Worm (Caenorhabditis elegans): ENCODE measurements around the gene sysm-1.

Gene sysm-1

ce11 chrII:9057035-9057668, 25.8 kb downstream of the sysm-1 start, which contains the start of gene rpl-32:
Gene rpl-32 (minus strand): TSS chrII:9057085.
- peak; percentile 19 for TF ChIP-seq K12H6.12 (tag; optimal IDR thresholded peaks at IDR 0.05)
- no peak for TF ChIP-seq nfya-1 (tag; optimal IDR thresholded peaks at IDR 0.05; ENCODE audit: borderline replicate concordance, insufficient read depth)
- no peak for TF ChIP-seq ztf-25 (GFP tag; IDR thresholded peaks at IDR 0.05)
- TF ChIP-seq snpc-1.3 (tag; optimal IDR thresholded peaks at IDR 0.05; ENCODE audit: insufficient read depth) = peak; percentile 71
- no peak for TF ChIP-seq nfya-2 (GFP tag; IDR thresholded peaks at IDR 0.05)
- no peak for TF ChIP-seq snpc-1.1 (tag; optimal IDR thresholded peaks at IDR 0.05; ENCODE audit: insufficient read depth)
- no peak for TF ChIP-seq ceh-79 (tag; optimal IDR thresholded peaks at IDR 0.05)
- peak; percentile 91 for TF ChIP-seq attf-5 (GFP tag; optimal IDR thresholded peaks at IDR 0.05)
- TF ChIP-seq ceh-91 (GFP tag; IDR thresholded peaks at IDR 0.05) = peak; percentile 62
- peak; percentile 95 for TF ChIP-seq mcd-1 (GFP tag; IDR thresholded peaks at IDR 0.05)
- TF ChIP-seq ZK185.1 (tag; optimal IDR thresholded peaks at IDR 0.05; ENCODE audit: poor library complexity, severe bottlenecking) = peak; percentile 26
- peak; percentile 61 for TF ChIP-seq lin-40 (tag; optimal IDR thresholded peaks at IDR 0.05)
- TF ChIP-seq F39B2.1 (GFP tag; IDR thresholded peaks at IDR 0.05) = no peak
- TF ChIP-seq egl-44 (GFP tag; IDR thresholded peaks at IDR 0.05) = no peak
- TF ChIP-seq unc-62 (GFP tag; optimal IDR thresholded peaks at IDR 0.05) = no peak
- no peak for TF ChIP-seq nhr-90 (tag; optimal IDR thresholded peaks at IDR 0.05)
- no peak for TF ChIP-seq hlh-26 (GFP tag; conservative IDR thresholded peaks at IDR 0.05)
- TF ChIP-seq tbx-9 (tag; optimal IDR thresholded peaks at IDR 0.05; ENCODE audit: borderline replicate concordance) = no peak
- no peak for TF ChIP-seq F10E7.11 (tag; optimal IDR thresholded peaks at IDR 0.05)
- no peak for TF ChIP-seq ceh-40 (GFP tag; IDR thresholded peaks at IDR 0.05)
- TF ChIP-seq T26A5.8 (tag; optimal IDR thresholded peaks at IDR 0.05) = no peak
- TF ChIP-seq lin-54 (GFP tag; optimal IDR thresholded peaks at IDR 0.05) = peak; percentile 71
- TF ChIP-seq ztf-18 (tag; optimal IDR thresholded peaks at IDR 0.05) = no peak
- peak; percentile 58 for TF ChIP-seq efl-1 (GFP tag; optimal IDR thresholded peaks at IDR 0.05)
- TF ChIP-seq hrde-1 (tag; optimal IDR thresholded peaks at IDR 0.05; ENCODE audit: borderline replicate concordance) = no peak
- peak; percentile 61 for TF ChIP-seq madf-10 (tag; optimal IDR thresholded peaks at IDR 0.05)
- TF ChIP-seq lin-35 (GFP tag; optimal IDR thresholded peaks at IDR 0.05) = peak in 1 of 3 experiments; percentile 55
- TF ChIP-seq snpc-3.4 (tag; optimal IDR thresholded peaks at IDR 0.05) = no peak
- no peak for TF ChIP-seq attf-6 (GFP tag; IDR thresholded peaks at IDR 0.05)
- TF ChIP-seq F57C9.4 (tag; optimal IDR thresholded peaks at IDR 0.05) = no peak
- peak; percentile 91 for TF ChIP-seq hmg-1.2 (GFP tag; IDR thresholded peaks at IDR 0.05)
- TF ChIP-seq lsy-27 (tag; optimal IDR thresholded peaks at IDR 0.05; ENCODE audit: borderline replicate concordance, insufficient read depth) = no peak
- no peak for TF ChIP-seq ztf-3 (GFP tag; optimal IDR thresholded peaks at IDR 0.05)
- no peak for TF ChIP-seq let-526 (GFP tag; IDR thresholded peaks at IDR 0.05)
- TF ChIP-seq egl-18 (GFP tag; IDR thresholded peaks at IDR 0.05) = no peak
- peak; percentile 48 for TF ChIP-seq lsl-1 (GFP tag; optimal IDR thresholded peaks at IDR 0.05)
- TF ChIP-seq ztf-26 (tag; optimal IDR thresholded peaks at IDR 0.05) = no peak
- peak; percentile 52; the same call in 1 of the 2 replicates for TF ChIP-seq B0019.2 (GFP tag; conservative IDR thresholded peaks at IDR 0.05)
- TF ChIP-seq unc-130 (GFP tag; optimal IDR thresholded peaks at IDR 0.05) = peak; percentile 7
- TF ChIP-seq lir-1 (GFP tag; conservative IDR thresholded peaks at IDR 0.05) = 0 out of 2 replicates have a peak, but pooled peaks have one; percentile 19
- TF ChIP-seq mel-28 (tag; optimal IDR thresholded peaks at IDR 0.05; ENCODE audit: borderline replicate concordance) = no peak
- no peak for TF ChIP-seq gei-17 (GFP tag; optimal IDR thresholded peaks at IDR 0.05)
- peak; percentile 63 for TF ChIP-seq attf-3 (GFP tag; conservative IDR thresholded peaks at IDR 0.05)
- no peak for TF ChIP-seq athp-1 (tag; optimal IDR thresholded peaks at IDR 0.05)
- TF ChIP-seq zim-3 (tag; optimal IDR thresholded peaks at IDR 0.05) = no peak
- TF ChIP-seq F33H1.4 (GFP tag; IDR thresholded peaks at IDR 0.05) = peak; percentile 52
- TF ChIP-seq B0261.1 (tag; optimal IDR thresholded peaks at IDR 0.05) = no peak
